Fruit fly (Drosophila melanogaster): Measurements from ENCODE around the gene CG5116.

CG5116 gene

dm6 chr3R:25461666-25462065, 21.2 kb upstream of the CG5116 start:
- no peak for TF ChIP-seq CG12768 (GFP tag; optimal IDR thresholded peaks at IDR 0.05)
- no peak for TF ChIP-seq CG7101 (tag; optimal IDR thresholded peaks at IDR 0.05)
- no peak for TF ChIP-seq CG14711 (tag; optimal IDR thresholded peaks at IDR 0.05)
- no peak for TF ChIP-seq CG5204 (GFP tag; optimal IDR thresholded peaks at IDR 0.05)
- TF ChIP-seq CG33017 (tag; optimal IDR thresholded peaks at IDR 0.05): no peak
- no peak for TF ChIP-seq tj (GFP tag; optimal IDR thresholded peaks at IDR 0.05)
- TF ChIP-seq kay (GFP tag; ENCODE audit: borderline replicate concordance): no peak
- TF ChIP-seq CG7045 (GFP tag; optimal IDR thresholded peaks at IDR 0.05): no peak
- no peak for TF ChIP-seq bab1 (GFP tag; optimal IDR thresholded peaks at IDR 0.05)
- TF ChIP-seq CG11617 (GFP tag; optimal IDR thresholded peaks at IDR 0.05): no peak
- no peak for TF ChIP-seq toe (GFP tag; optimal IDR thresholded peaks at IDR 0.05)
- TF ChIP-seq CG1620 (GFP tag; optimal IDR thresholded peaks at IDR 0.05): no peak
- no peak for TF ChIP-seq pad (GFP tag; optimal IDR thresholded peaks at IDR 0.05)
- TF ChIP-seq ovo (GFP tag; optimal IDR thresholded peaks at IDR 0.05): no peak
- TF ChIP-seq cic (GFP tag; optimal IDR thresholded peaks at IDR 0.05): no peak
- no peak for TF ChIP-seq Clk (GFP tag; optimal IDR thresholded peaks at IDR 0.05)
- TF ChIP-seq Crg-1 (GFP tag; optimal IDR thresholded peaks at IDR 0.05): no peak
- no peak for TF ChIP-seq Hr96 (GFP tag; optimal IDR thresholded peaks at IDR 0.05)
- no peak for TF ChIP-seq cnc (optimal IDR thresholded peaks at IDR 0.05)

- no peak for TF ChIP-seq CG12768 (GFP tag; optimal IDR thresholded peaks at IDR 0.05)
- no peak for TF ChIP-seq toe (GFP tag; optimal IDR thresholded peaks at IDR 0.05)
- TF ChIP-seq Mnt (GFP tag; optimal IDR thresholded peaks at IDR 0.05): no peak
- TF ChIP-seq Hr96 (GFP tag; optimal IDR thresholded peaks at IDR 0.05): no peak
- no peak for TF ChIP-seq Clk (GFP tag; optimal IDR thresholded peaks at IDR 0.05)
- TF ChIP-seq CG14711 (tag; optimal IDR thresholded peaks at IDR 0.05): no peak
- TF ChIP-seq CG33017 (tag; optimal IDR thresholded peaks at IDR 0.05): no peak
- no peak for TF ChIP-seq kay (GFP tag; ENCODE audit: borderline replicate concordance)
- no peak for TF ChIP-seq CG1620 (GFP tag; optimal IDR thresholded peaks at IDR 0.05)
- TF ChIP-seq Crg-1 (GFP tag; optimal IDR thresholded peaks at IDR 0.05): no peak
- no peak for TF ChIP-seq pad (GFP tag; optimal IDR thresholded peaks at IDR 0.05)
- no peak for TF ChIP-seq cnc (optimal IDR thresholded peaks at IDR 0.05)
- no peak for TF ChIP-seq cic (GFP tag; optimal IDR thresholded peaks at IDR 0.05)
- TF ChIP-seq CG11617 (GFP tag; optimal IDR thresholded peaks at IDR 0.05): no peak
- TF ChIP-seq CG5204 (GFP tag; optimal IDR thresholded peaks at IDR 0.05): no peak
- no peak for TF ChIP-seq bab1 (GFP tag; optimal IDR thresholded peaks at IDR 0.05)
Measured at dm6 chr3R:25462642-25463317, 20.1 kb upstream of the CG5116 start.

dm6 chr3R:25466166-25466565, 16.7 kb upstream of the CG5116 start:
- no peak for TF ChIP-seq tj (GFP tag; optimal IDR thresholded peaks at IDR 0.05)

dm6 chr3R:25471853-25472634, 10.9 kb upstream of the CG5116 start:
- TF ChIP-seq CG12768 (GFP tag; optimal IDR thresholded peaks at IDR 0.05) (no peak), Crg-1 (GFP tag; optimal IDR thresholded peaks at IDR 0.05) (no peak), tj (GFP tag; optimal IDR thresholded peaks at IDR 0.05) (no peak), ovo (GFP tag; optimal IDR thresholded peaks at IDR 0.05) (no peak), CG7101 (tag; optimal IDR thresholded peaks at IDR 0.05) (no peak), cnc (optimal IDR thresholded peaks at IDR 0.05) (no peak), Hr96 (GFP tag; optimal IDR thresholded peaks at IDR 0.05) (no peak), CG14711 (tag; optimal IDR thresholded peaks at IDR 0.05) (no peak), CG5204 (GFP tag; optimal IDR thresholded peaks at IDR 0.05) (no peak), bab1 (GFP tag; optimal IDR thresholded peaks at IDR 0.05) (no peak), Clk (GFP tag; optimal IDR thresholded peaks at IDR 0.05) (no peak), pad (GFP tag; optimal IDR thresholded peaks at IDR 0.05) (no peak), CG33017 (tag; optimal IDR thresholded peaks at IDR 0.05) (no peak), CG7045 (GFP tag; optimal IDR thresholded peaks at IDR 0.05) (no peak), CG1620 (GFP tag; optimal IDR thresholded peaks at IDR 0.05) (no peak), CG11617 (GFP tag; optimal IDR thresholded peaks at IDR 0.05) (no peak)

- TF ChIP-seq toe (GFP tag; optimal IDR thresholded peaks at IDR 0.05): peak; percentile 99
- peak; percentile 95 for TF ChIP-seq ovo (GFP tag; optimal IDR thresholded peaks at IDR 0.05)
- TF ChIP-seq CG7045 (GFP tag; optimal IDR thresholded peaks at IDR 0.05): peak; percentile 97
- peak; percentile 95 for TF ChIP-seq CG14711 (tag; optimal IDR thresholded peaks at IDR 0.05)
- TF ChIP-seq CG1620 (GFP tag; optimal IDR thresholded peaks at IDR 0.05): peak; percentile 98
- TF ChIP-seq pad (GFP tag; optimal IDR thresholded peaks at IDR 0.05): peak; percentile 86
- TF ChIP-seq cic (GFP tag; optimal IDR thresholded peaks at IDR 0.05): peak; percentile 70
- TF ChIP-seq Mnt (GFP tag; optimal IDR thresholded peaks at IDR 0.05): peak; percentile 95
- peak; percentile 92 for TF ChIP-seq Clk (GFP tag; optimal IDR thresholded peaks at IDR 0.05)
- no peak for TF ChIP-seq cnc (optimal IDR thresholded peaks at IDR 0.05)
- peak; percentile 97 for TF ChIP-seq bab1 (GFP tag; optimal IDR thresholded peaks at IDR 0.05)
- TF ChIP-seq CG5204 (GFP tag; optimal IDR thresholded peaks at IDR 0.05): peak; percentile 99
- TF ChIP-seq CG11617 (GFP tag; optimal IDR thresholded peaks at IDR 0.05): peak; percentile 99
- TF ChIP-seq Hr96 (GFP tag; optimal IDR thresholded peaks at IDR 0.05): peak; percentile 98
- TF ChIP-seq CG7101 (tag; optimal IDR thresholded peaks at IDR 0.05): peak; percentile 96
- TF ChIP-seq tj (GFP tag; optimal IDR thresholded peaks at IDR 0.05): peak; percentile 93
- peak; percentile 96 for TF ChIP-seq Crg-1 (GFP tag; optimal IDR thresholded peaks at IDR 0.05)
- TF ChIP-seq kay (GFP tag; ENCODE audit: borderline replicate concordance): no peak
- TF ChIP-seq CG12768 (GFP tag; optimal IDR thresholded peaks at IDR 0.05): peak; percentile 98
- TF ChIP-seq CG33017 (tag; optimal IDR thresholded peaks at IDR 0.05): peak; percentile 91
Measured at dm6 chr3R:25472635-25473552, 10.0 kb upstream of the CG5116 start, which contains the start of the genes Fur1 and Vps33B. Fur1 (minus strand) TSS chr3R:25473058. Vps33B (plus strand) TSS chr3R:25473490.

Measured in whole organism, adult.